Fruit fly (Drosophila melanogaster) whole organism, prepupa: ENCODE measurements around the gene CAH5.

Experiments used
- Blimp-1 ChIP-seq: fragments of 200-800 bp; sonication (Bioruptor generic); optimal IDR thresholded peaks from 3 replicates; lab custom pipeline; 2017; ENCODE audit warnings: missing biosample characterization, missing genetic modification characterization, mild to moderate bottlenecking, moderate library complexity, missing genetic modification reagents
- CG10669 ChIP-seq: fragments of 200-800 bp; sonication (Bioruptor generic); optimal IDR thresholded peaks from 3 replicates; lab custom pipeline; 2018; ENCODE audit warnings: missing biosample characterization, mild to moderate bottlenecking, missing genetic modification characterization, moderate library complexity
- CG11294 ChIP-seq: fragments of 200-800 bp; sonication (Bioruptor generic); IDR thresholded peaks from 2 replicates; pipeline ENCODE4 v1.3.6; 2022; ENCODE audit warnings: missing biosample characterization, missing genetic modification characterization
- CG11762 ChIP-seq: fragments of 200-800 bp; sonication (Bioruptor generic); optimal IDR thresholded peaks from 3 replicates; lab custom pipeline; 2016; ENCODE audit warnings: missing biosample characterization, missing genetic modification characterization; ENCODE audit not compliant: insufficient read depth
- CG11902 ChIP-seq: fragments of 200-800 bp; sonication (Bioruptor generic); optimal IDR thresholded peaks from 3 replicates; lab custom pipeline; 2016; ENCODE audit warnings: missing biosample characterization, missing genetic modification characterization
- CG1621 ChIP-seq: fragments of 200-800 bp; sonication (Bioruptor generic); optimal IDR thresholded peaks from 3 replicates; lab custom pipeline; 2018; ENCODE audit warnings: missing biosample characterization, mild to moderate bottlenecking, missing genetic modification characterization
- CG3032 ChIP-seq: fragments of 200-800 bp; optimal IDR thresholded peaks from 2 replicates; lab custom pipeline; 2019; ENCODE audit warnings: missing biosample characterization, mild to moderate bottlenecking, missing genetic modification characterization, moderate library complexity
- CG32006 ChIP-seq: fragments of 200-800 bp; sonication (Bioruptor generic); optimal IDR thresholded peaks from 3 replicates; lab custom pipeline; 2017; ENCODE audit warnings: missing biosample characterization, mild to moderate bottlenecking, missing genetic modification characterization
- CG34406 ChIP-seq: fragments of 200-800 bp; sonication (Bioruptor generic); optimal IDR thresholded peaks from 3 replicates; lab custom pipeline; 2016; ENCODE audit warnings: missing biosample characterization, missing genetic modification characterization
- CG3919 ChIP-seq: fragments of 200-800 bp; sonication (Bioruptor generic); optimal IDR thresholded peaks from 3 replicates; lab custom pipeline; 2016; ENCODE audit warnings: missing biosample characterization, missing genetic modification characterization
- CG4318 ChIP-seq: fragments of 200-800 bp; sonication (Bioruptor generic); optimal IDR thresholded peaks from 3 replicates; lab custom pipeline; 2017; ENCODE audit warnings: missing biosample characterization, mild to moderate bottlenecking, missing genetic modification characterization
- CG6163 ChIP-seq: fragments of 200-800 bp; sonication (Bioruptor generic); IDR thresholded peaks from 3 replicates; pipeline ENCODE4 v1.3.6; 2022; ENCODE audit warnings: missing biosample characterization, missing genetic modification characterization
- CG6808 ChIP-seq: fragments of 200-800 bp; sonication (Bioruptor generic); optimal IDR thresholded peaks from 3 replicates; lab custom pipeline; 2017; ENCODE audit warnings: missing biosample characterization, missing genetic modification characterization, mild to moderate bottlenecking, moderate library complexity, missing genetic modification reagents
- CG6854 ChIP-seq: fragments of 200-800 bp; sonication (Bioruptor generic); optimal IDR thresholded peaks from 2 replicates; lab custom pipeline; 2017; ENCODE audit warnings: missing biosample characterization, mild to moderate bottlenecking, missing genetic modification characterization
- CG7368 ChIP-seq: fragments of 200-800 bp; sonication (Bioruptor generic); optimal IDR thresholded peaks from 3 replicates; lab custom pipeline; 2016; ENCODE audit warnings: missing biosample characterization, missing genetic modification characterization
- CG8119 ChIP-seq: fragments of 200-800 bp; sonication (Bioruptor generic); IDR thresholded peaks from 3 replicates; pipeline ENCODE4 v1.3.6; 2022; ENCODE audit warnings: missing biosample characterization, missing genetic modification characterization
- CG8319 ChIP-seq: fragments of 200-800 bp; sonication (Bioruptor generic); optimal IDR thresholded peaks from 3 replicates; lab custom pipeline; 2016; ENCODE audit warnings: missing biosample characterization, missing genetic modification characterization
- CG9139 ChIP-seq: fragments of 200-800 bp; sonication (Bioruptor generic); optimal IDR thresholded peaks from 3 replicates; lab custom pipeline; 2017; ENCODE audit warnings: missing biosample characterization, mild to moderate bottlenecking, missing genetic modification characterization
- Eip75B ChIP-seq: fragments of 200-800 bp; sonication (Bioruptor generic); optimal IDR thresholded peaks from 3 replicates; lab custom pipeline; 2016; ENCODE audit warnings: missing biosample characterization, missing genetic modification characterization
- Eip78C ChIP-seq: fragments of 200-800 bp; sonication (Bioruptor generic); peaks from one replicate; lab custom pipeline; 2016; ENCODE audit warnings: missing biosample characterization, missing genetic modification characterization
- Eip93F ChIP-seq: fragments of 200-800 bp; sonication (Bioruptor generic); optimal IDR thresholded peaks from 2 replicates; lab custom pipeline; 2016; ENCODE audit warnings: missing biosample characterization, mild to moderate bottlenecking, missing genetic modification characterization
- Ets96B ChIP-seq: fragments of 200-800 bp; optimal IDR thresholded peaks from 2 replicates; lab custom pipeline; 2019; ENCODE audit warnings: missing biosample characterization, mild to moderate bottlenecking, missing genetic modification characterization, moderate library complexity
- Gug ChIP-seq: fragments of 200-800 bp; sonication (Bioruptor generic); IDR thresholded peaks from 2 replicates; pipeline ENCODE4 v1.3.6; 2022; ENCODE audit warnings: missing biosample characterization, missing genetic modification characterization
- Hr39 ChIP-seq: fragments of 200-800 bp; sonication (Bioruptor generic); optimal IDR thresholded peaks from 2 replicates; lab custom pipeline; 2016; ENCODE audit warnings: missing biosample characterization, missing genetic modification characterization
- Hr4 ChIP-seq: fragments of 200-800 bp; sonication (Bioruptor generic); optimal IDR thresholded peaks from 3 replicates; lab custom pipeline; 2016; ENCODE audit warnings: missing biosample characterization, missing genetic modification characterization
- Met ChIP-seq: fragments of 200-800 bp; sonication (Bioruptor generic); optimal IDR thresholded peaks from 3 replicates; lab custom pipeline; 2016; ENCODE audit warnings: missing biosample characterization, missing genetic modification characterization
- OdsH ChIP-seq: fragments of 200-800 bp; sonication (Bioruptor generic); optimal IDR thresholded peaks from 3 replicates; lab custom pipeline; 2016; ENCODE audit warnings: missing biosample characterization, missing genetic modification characterization
- Smox ChIP-seq: fragments of 200-800 bp; sonication (Bioruptor generic); optimal IDR thresholded peaks from 3 replicates; lab custom pipeline; 2016; ENCODE audit warnings: missing biosample characterization, missing genetic modification characterization
- Sox102F ChIP-seq: fragments of 200-800 bp; sonication (Bioruptor generic); optimal IDR thresholded peaks from 2 replicates; lab custom pipeline; 2016; ENCODE audit warnings: missing biosample characterization, mild to moderate bottlenecking, missing genetic modification characterization
- dac ChIP-seq: fragments of 200-800 bp; sonication (Bioruptor generic); optimal IDR thresholded peaks from 2 replicates; lab custom pipeline; 2017; ENCODE audit warnings: missing biosample characterization, mild to moderate bottlenecking, missing genetic modification characterization
- dsx ChIP-seq: fragments of 200-800 bp; optimal IDR thresholded peaks from 3 replicates; lab custom pipeline; 2019; ENCODE audit warnings: missing biosample characterization, mild to moderate bottlenecking, missing genetic modification characterization, moderate library complexity; ENCODE audit not compliant: poor library complexity, severe bottlenecking
- eg ChIP-seq: fragments of 200-800 bp; sonication (Bioruptor generic); IDR thresholded peaks from 3 replicates; pipeline ENCODE4 v1.3.6; 2022; ENCODE audit warnings: missing biosample characterization, missing genetic modification characterization
- esn ChIP-seq: fragments of 200-800 bp; sonication (Bioruptor generic); optimal IDR thresholded peaks from 2 replicates; lab custom pipeline; 2016; ENCODE audit warnings: missing biosample characterization, mild to moderate bottlenecking, missing genetic modification characterization, moderate library complexity
- fd59A ChIP-seq: fragments of 200-800 bp; sonication (Bioruptor generic); optimal IDR thresholded peaks from 2 replicates; lab custom pipeline; 2017; ENCODE audit warnings: missing biosample characterization, mild to moderate bottlenecking, missing genetic modification characterization, missing genetic modification reagents
- lz ChIP-seq: fragments of 200-800 bp; sonication (Bioruptor generic); optimal IDR thresholded peaks from 3 replicates; lab custom pipeline; 2016; ENCODE audit warnings: missing biosample characterization, missing genetic modification characterization
- net ChIP-seq: fragments of 200-800 bp; sonication (Bioruptor generic); optimal IDR thresholded peaks from 3 replicates; lab custom pipeline; 2016; ENCODE audit warnings: missing biosample characterization, missing genetic modification characterization
- pdm3 ChIP-seq: fragments of 200-800 bp; sonication (Bioruptor generic); optimal IDR thresholded peaks from 3 replicates; lab custom pipeline; 2016; ENCODE audit warnings: missing biosample characterization, missing genetic modification characterization
- salr ChIP-seq, 2 experiments: fragments of 200-800 bp; sonication (Bioruptor generic); optimal IDR thresholded peaks; 3 replicates each; lab custom pipeline; 2016 to 2018; ENCODE audit warnings: missing biosample characterization in 2 of 2, missing genetic modification characterization in 2 of 2, mild to moderate bottlenecking in 1 of 2
- spab ChIP-seq: fragments of 200-800 bp; sonication (Bioruptor generic); optimal IDR thresholded peaks from 2 replicates; lab custom pipeline; 2017; ENCODE audit warnings: missing biosample characterization, mild to moderate bottlenecking, missing genetic modification characterization, missing genetic modification reagents
- ss ChIP-seq, 2 experiments: fragments of 200-800 bp; sonication (Bioruptor generic); optimal IDR thresholded peaks; 2 replicates in 1 of 2; 3 replicates in 1 of 2; lab custom pipeline; 2017 to 2018; ENCODE audit warnings: mild to moderate bottlenecking in 2 of 2, missing biosample characterization in 2 of 2, missing genetic modification characterization in 2 of 2, moderate library complexity in 1 of 2
- svp ChIP-seq: fragments of 200-800 bp; sonication (Bioruptor generic); peaks from one replicate; lab custom pipeline; 2016; ENCODE audit warnings: missing biosample characterization, missing genetic modification characterization
- topi ChIP-seq: fragments of 200-800 bp; sonication (Bioruptor generic); optimal IDR thresholded peaks from 3 replicates; lab custom pipeline; 2016; ENCODE audit warnings: missing biosample characterization, missing genetic modification characterization
- vri ChIP-seq: fragments of 200-800 bp; sonication (Bioruptor generic); optimal IDR thresholded peaks from 3 replicates; lab custom pipeline; 2016; ENCODE audit warnings: missing biosample characterization, mild to moderate bottlenecking, missing genetic modification characterization

CAH5 gene

DNA sequence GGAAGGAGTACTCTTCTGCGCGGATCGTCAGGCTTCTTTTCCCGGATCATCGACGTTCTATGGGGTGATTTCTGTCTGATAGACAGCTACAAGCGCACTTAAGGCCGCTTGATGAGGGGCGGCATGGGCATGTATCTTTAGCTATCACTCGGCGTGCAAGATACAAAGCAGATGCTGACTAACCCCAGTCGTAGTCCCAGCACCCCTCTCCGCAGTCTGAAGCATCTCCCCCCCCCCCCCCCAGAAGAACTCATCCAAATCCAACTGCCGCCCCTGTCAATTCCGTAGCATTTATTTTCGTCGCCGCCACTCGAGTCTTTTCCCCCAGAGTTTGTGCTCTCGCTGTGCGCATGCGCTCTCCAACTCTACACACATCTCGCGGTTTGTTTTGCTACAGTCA lies 47.9 kb downstream of the CAH5 start:
- TF ChIP-seq Met (GFP tag; lab: Kevin White, UChicago) (no peak), Hr4 (GFP tag; lab: Kevin White, UChicago) (no peak), CG6163 (GFP tag; lab: Robert Waterston, UW) (0 out of 3 replicates have a peak, but pooled peaks have one; percentile 19), CG11294 (GFP tag; lab: Robert Waterston, UW) (0 out of 2 replicates have a peak, but pooled peaks have one; percentile 26), CG8319 (GFP tag; lab: Kevin White, UChicago) (no peak), net (GFP tag; lab: Kevin White, UChicago) (peak; percentile 13)

dm6 chr3R:31310883-31311397 lies 48.5 kb downstream of the CAH5 start, which contains the start of gene CG34347:
Gene CG34347, plus strand, starts transcription at chr3R:31311157.
- TF ChIP-seq CG8119 (GFP tag; lab: Robert Waterston, UW) (no peak), net (GFP tag; lab: Kevin White, UChicago) (peak; percentile 35), pdm3 (GFP tag; lab: Kevin White, UChicago) (peak; percentile 3), CG9139 (peak; percentile 43), Eip78C (GFP tag; lab: Kevin White, UChicago) (peak; percentile 50), CG11762 (GFP tag; lab: Kevin White, UChicago) (no peak), CG6163 (GFP tag; lab: Robert Waterston, UW) (peak; percentile 62; the same call in 1 of the 3 replicates), fd59A (no peak), Sox102F (GFP tag; lab: Kevin White, UChicago) (peak; percentile 38), CG11294 (GFP tag; lab: Robert Waterston, UW) (no peak), CG7368 (peak; percentile 33), dac (GFP tag; lab: Kevin White, UChicago) (no peak), CG1621 (tag; lab: Kevin White, UChicago) (peak; percentile 75), esn (GFP tag; lab: Kevin White, UChicago) (peak; percentile 21), vri (GFP tag; lab: Kevin White, UChicago) (peak; percentile 40), CG8319 (GFP tag; lab: Kevin White, UChicago) (no peak), OdsH (GFP tag; lab: Kevin White, UChicago) (no peak), lz (GFP tag; lab: Kevin White, UChicago) (no peak), eg (GFP tag; lab: Robert Waterston, UW) (peak; percentile 68), CG11902 (no peak), salr (GFP tag; optimal IDR thresholded peaks at IDR 0.05; lab: Kevin White, UChicago) (peak in 1 of 2 experiments; percentile 4), Blimp-1 (GFP tag; lab: Kevin White, UChicago) (no peak), ss (GFP tag; optimal IDR thresholded peaks at IDR 0.05; lab: Kevin White, UChicago) (peak; percentile 6 to 42), CG6854 (GFP tag; lab: Kevin White, UChicago) (peak; percentile 61), CG3919 (GFP tag; lab: Kevin White, UChicago) (peak; percentile 49), svp (GFP tag; lab: Kevin White, UChicago) (peak; percentile 68), Eip75B (GFP tag; lab: Kevin White, UChicago) (peak; percentile 21), dsx (peak; percentile 42), CG3032 (tag; lab: Kevin White, UChicago) (peak; percentile 8)

DNA sequence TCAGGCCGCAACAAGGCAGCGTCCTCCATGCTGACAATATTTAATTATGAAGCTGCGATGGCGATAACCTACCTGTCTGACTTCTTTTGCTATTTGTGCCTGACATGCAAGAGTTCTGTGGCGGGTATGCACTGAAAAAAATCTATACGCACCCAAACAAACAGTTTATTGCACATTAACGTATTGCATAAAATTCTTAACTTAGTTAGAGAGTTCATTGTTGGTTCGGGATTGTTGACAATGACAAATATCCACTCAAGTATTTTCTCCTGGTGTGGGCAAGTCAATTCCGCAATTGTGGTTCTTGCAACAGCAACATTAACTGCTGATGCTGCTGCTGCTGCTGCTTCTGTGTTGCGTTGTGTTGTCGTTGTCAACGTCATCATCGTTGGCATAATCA lies 49.9 kb downstream of the CAH5 start:
- TF ChIP-seq Sox102F (GFP tag; lab: Kevin White, UChicago) (no peak), Gug (GFP tag; lab: Robert Waterston, UW) (peak; percentile 74), CG11902 (no peak), CG32006 (GFP tag; lab: Kevin White, UChicago) (peak; percentile 77), Eip93F (no peak), CG6854 (GFP tag; lab: Kevin White, UChicago) (no peak), Eip75B (GFP tag; lab: Kevin White, UChicago) (peak; percentile 35), CG8319 (GFP tag; lab: Kevin White, UChicago) (no peak), CG4318 (GFP tag; lab: Kevin White, UChicago) (peak; percentile 44), Ets96B (tag; lab: Kevin White, UChicago) (peak; percentile 70), CG6808 (GFP tag; lab: Kevin White, UChicago) (peak; percentile 61), dac (GFP tag; lab: Kevin White, UChicago) (peak; percentile 39), topi (GFP tag; lab: Kevin White, UChicago) (no peak), esn (GFP tag; lab: Kevin White, UChicago) (no peak), CG3032 (tag; lab: Kevin White, UChicago) (peak; percentile 64), CG34406 (GFP tag; lab: Kevin White, UChicago) (no peak), lz (GFP tag; lab: Kevin White, UChicago) (no peak), svp (GFP tag; lab: Kevin White, UChicago) (peak; percentile 11), CG8119 (GFP tag; lab: Robert Waterston, UW) (peak; percentile 65; the same call in 2 of the 3 replicates), spab (GFP tag; lab: Kevin White, UChicago) (peak; percentile 60), ss (GFP tag; optimal IDR thresholded peaks at IDR 0.05; lab: Kevin White, UChicago) (peak; percentile 21 to 25), CG6163 (GFP tag; lab: Robert Waterston, UW) (peak; percentile 72; the same call in 2 of the 3 replicates), Smox (GFP tag; lab: Kevin White, UChicago) (no peak), CG10669 (GFP tag; lab: Kevin White, UChicago) (peak; percentile 62), fd59A (peak; percentile 38), CG3919 (GFP tag; lab: Kevin White, UChicago) (peak; percentile 74), Hr39 (peak; percentile 5), CG7368 (peak; percentile 47)
